Fruit fly (Drosophila melanogaster) whole organism, embryonic: ENCODE data around the gene CG17108.
A peak's percentile ranks its signal among the peaks of the same experiment; 100 is the strongest.

Experiments used
- Awh ChIP-seq: fragments of 200-800 bp; sonication (Bioruptor generic); IDR thresholded peaks from 2 replicates; pipeline ENCODE4, ENCODE4 v1.3.6; 2022; ENCODE audit warnings: missing biosample characterization, missing genetic modification characterization
- CG10209 ChIP-seq: fragments of 200-800 bp; sonication (Bioruptor generic); optimal IDR thresholded peaks from 3 replicates; lab custom pipeline; 2017; ENCODE audit warnings: missing biosample characterization, mild to moderate bottlenecking, missing genetic modification characterization, missing genetic modification reagents
- CG11085 ChIP-seq: fragments of 200-800 bp; sonication (Bioruptor generic); IDR thresholded peaks from 2 replicates; pipeline ENCODE4 v1.3.6; 2022; ENCODE audit warnings: missing biosample characterization, missing genetic modification characterization
- CG12744 ChIP-seq: fragments of 200-800 bp; sonication (Bioruptor generic); optimal IDR thresholded peaks from 2 replicates; lab custom pipeline; 2016; ENCODE audit warnings: missing biosample characterization, missing genetic modification characterization
- CG12769 ChIP-seq: fragments of 200-800 bp; sonication (Bioruptor generic); optimal IDR thresholded peaks from 2 replicates; lab custom pipeline; 2019; ENCODE audit warnings: missing biosample characterization, mild to moderate bottlenecking, missing genetic modification characterization, moderate library complexity
- CG13123 ChIP-seq: fragments of 200-800 bp; sonication (Bioruptor generic); optimal IDR thresholded peaks from 2 replicates; lab custom pipeline; 2016; ENCODE audit warnings: missing biosample characterization, missing genetic modification characterization
- CG14014 ChIP-seq: fragments of 200-800 bp; sonication (Bioruptor generic); IDR thresholded peaks from 2 replicates; pipeline ENCODE4 v1.3.6; 2022; ENCODE audit warnings: missing biosample characterization, missing genetic modification characterization
- CG14050 ChIP-seq: fragments of 200-800 bp; sonication (Bioruptor generic); IDR thresholded peaks from 3 replicates; pipeline ENCODE4 v1.3.6; 2022; ENCODE audit warnings: missing biosample characterization, missing genetic modification characterization
- CG14860 ChIP-seq: fragments of 200-800 bp; sonication (Bioruptor generic); IDR thresholded peaks from 3 replicates; pipeline ENCODE4 v1.3.6; 2022; ENCODE audit warnings: missing biosample characterization, missing genetic modification characterization; ENCODE audit not compliant: partially characterized antibody
- CG15514 ChIP-seq: fragments of 200-800 bp; sonication (Bioruptor generic); optimal IDR thresholded peaks from 3 replicates; lab custom pipeline; 2017; ENCODE audit warnings: missing biosample characterization, missing genetic modification characterization, mild to moderate bottlenecking, moderate library complexity, missing genetic modification reagents
- CG16815 ChIP-seq: fragments of 200-800 bp; sonication (Bioruptor generic); optimal IDR thresholded peaks from 3 replicates; lab custom pipeline; 2017; ENCODE audit warnings: missing biosample characterization, mild to moderate bottlenecking, missing genetic modification characterization
- CG18764 ChIP-seq: fragments of 200-800 bp; sonication (Bioruptor generic); optimal IDR thresholded peaks from 3 replicates; lab custom pipeline; 2016; ENCODE audit warnings: missing biosample characterization, missing genetic modification characterization
- CG4617 ChIP-seq: fragments of 200-800 bp; sonication (Bioruptor generic); optimal IDR thresholded peaks from 3 replicates; lab custom pipeline; 2016; ENCODE audit warnings: missing biosample characterization, missing genetic modification characterization, borderline replicate concordance
- CG4707 ChIP-seq: fragments of 200-800 bp; sonication (Bioruptor generic); optimal IDR thresholded peaks from 2 replicates; lab custom pipeline; 2018; ENCODE audit warnings: missing biosample characterization, mild to moderate bottlenecking, missing genetic modification characterization, moderate library complexity
- CG4730 ChIP-seq: fragments of 200-800 bp; sonication (Bioruptor generic); IDR thresholded peaks from 2 replicates; pipeline ENCODE4 v1.3.6; 2022; ENCODE audit warnings: missing biosample characterization, missing genetic modification characterization
- CG6791 ChIP-seq: fragments of 200-800 bp; sonication (Bioruptor generic); IDR thresholded peaks from 3 replicates; pipeline ENCODE4 v1.3.6; 2022; ENCODE audit warnings: missing biosample characterization, missing genetic modification characterization; ENCODE audit not compliant: partially characterized antibody
- CG6813 ChIP-seq: fragments of 200-800 bp; sonication (Bioruptor generic); optimal IDR thresholded peaks from 2 replicates; lab custom pipeline; 2017; ENCODE audit warnings: missing biosample characterization, missing genetic modification characterization, mild to moderate bottlenecking, moderate library complexity, missing genetic modification reagents
- CG7839 ChIP-seq: fragments of 200-800 bp; sonication (Bioruptor generic); optimal IDR thresholded peaks from 3 replicates; lab custom pipeline; 2018; ENCODE audit warnings: missing biosample characterization, mild to moderate bottlenecking, missing genetic modification characterization, moderate library complexity
- CG8290 ChIP-seq, 3 experiments: fragments of 200-800 bp; sonication (Bioruptor generic); optimal IDR thresholded peaks; 2 replicates each; lab custom pipeline; 2016 to 2019; ENCODE audit warnings: missing biosample characterization in 3 of 3, missing genetic modification characterization in 3 of 3, mild to moderate bottlenecking in 2 of 3, moderate library complexity in 1 of 3
- CG9797 ChIP-seq: fragments of 200-800 bp; sonication (Bioruptor generic); optimal IDR thresholded peaks from 3 replicates; lab custom pipeline; 2018; ENCODE audit warnings: missing biosample characterization, mild to moderate bottlenecking, missing genetic modification characterization
- Dip3 ChIP-seq: fragments of 200-800 bp; sonication (Bioruptor generic); optimal IDR thresholded peaks from 3 replicates; lab custom pipeline; 2016; ENCODE audit warnings: missing biosample characterization, missing genetic modification characterization
- Dp ChIP-seq: fragments of 200-800 bp; sonication (Bioruptor generic); optimal IDR thresholded peaks from 2 replicates; lab custom pipeline; 2018; ENCODE audit warnings: missing biosample characterization, mild to moderate bottlenecking, missing genetic modification characterization, moderate library complexity
- E2f2 ChIP-seq: fragments of 200-800 bp; sonication (Bioruptor generic); IDR thresholded peaks from 2 replicates; pipeline ENCODE4 v1.3.6; 2022; ENCODE audit warnings: missing biosample characterization, missing genetic modification characterization
- Fer1 ChIP-seq: fragments of 200-800 bp; sonication (Bioruptor generic); optimal IDR thresholded peaks from 2 replicates; lab custom pipeline; 2017; ENCODE audit warnings: missing biosample characterization, mild to moderate bottlenecking, missing genetic modification characterization
- Fer2 ChIP-seq: fragments of 200-800 bp; sonication (Bioruptor generic); optimal IDR thresholded peaks from 2 replicates; lab custom pipeline; 2018; ENCODE audit warnings: missing biosample characterization, mild to moderate bottlenecking, missing genetic modification characterization, moderate library complexity
- HLHmδ ChIP-seq: fragments of 200-800 bp; sonication (Bioruptor generic); optimal IDR thresholded peaks from 2 replicates; lab custom pipeline; 2018; ENCODE audit warnings: missing biosample characterization, mild to moderate bottlenecking, missing genetic modification characterization, moderate library complexity
- NK7.1 ChIP-seq: fragments of 200-800 bp; sonication (Bioruptor generic); optimal IDR thresholded peaks from 3 replicates; lab custom pipeline; 2016; ENCODE audit warnings: missing biosample characterization, missing genetic modification characterization
- Oli ChIP-seq: fragments of 200-800 bp; sonication (Bioruptor generic); optimal IDR thresholded peaks from 2 replicates; lab custom pipeline; 2018; ENCODE audit warnings: missing biosample characterization, mild to moderate bottlenecking, missing genetic modification characterization, moderate library complexity
- Six4 ChIP-seq: fragments of 200-800 bp; sonication (Bioruptor generic); optimal IDR thresholded peaks from 2 replicates; lab custom pipeline; 2016; ENCODE audit warnings: missing biosample characterization, missing genetic modification characterization
- Sry-β ChIP-seq: fragments of 200-800 bp; sonication (Bioruptor generic); optimal IDR thresholded peaks from 2 replicates; lab custom pipeline; 2018; ENCODE audit warnings: missing biosample characterization, mild to moderate bottlenecking, missing genetic modification characterization, moderate library complexity
- ac ChIP-seq: fragments of 200-800 bp; sonication (Bioruptor generic); optimal IDR thresholded peaks from 3 replicates; lab custom pipeline; 2017; ENCODE audit warnings: missing biosample characterization, mild to moderate bottlenecking, missing genetic modification characterization
- cad ChIP-seq: fragments of >200 bp; optimal IDR thresholded peaks from 2 replicates; lab custom pipeline; 2017; ENCODE audit warnings: missing biosample characterization, missing genetic modification characterization
- cato ChIP-seq: fragments of 200-800 bp; sonication (Bioruptor generic); optimal IDR thresholded peaks from 2 replicates; lab custom pipeline; 2016; ENCODE audit warnings: missing biosample characterization, missing genetic modification characterization, borderline replicate concordance
- caup ChIP-seq: fragments of 200-800 bp; sonication (Bioruptor generic); optimal IDR thresholded peaks from 3 replicates; lab custom pipeline; 2017; ENCODE audit warnings: missing biosample characterization, mild to moderate bottlenecking, missing genetic modification characterization, moderate library complexity; ENCODE audit not compliant: severe bottlenecking
- chinmo ChIP-seq: fragments of 200-800 bp; sonication (Bioruptor generic); IDR thresholded peaks from 4 replicates; pipeline ENCODE4 v1.3.6; 2022; ENCODE audit warnings: missing biosample characterization, missing genetic modification characterization; ENCODE audit not compliant: partially characterized antibody
- dan ChIP-seq: fragments of 200-800 bp; sonication (Bioruptor generic); IDR thresholded peaks from 2 replicates; pipeline ENCODE4 v1.3.6; 2022; ENCODE audit warnings: missing biosample characterization, missing genetic modification characterization
- dm ChIP-seq: fragments of 200-800 bp; sonication (Bioruptor generic); optimal IDR thresholded peaks from 3 replicates; lab custom pipeline; 2016; ENCODE audit warnings: missing biosample characterization, missing genetic modification characterization
- dmrt11E ChIP-seq: fragments of 200-800 bp; sonication (Bioruptor generic); optimal IDR thresholded peaks from 3 replicates; lab custom pipeline; 2018; ENCODE audit warnings: missing biosample characterization, mild to moderate bottlenecking, missing genetic modification characterization, moderate library complexity
- gce ChIP-seq: fragments of 200-800 bp; sonication (Bioruptor generic); IDR thresholded peaks from 3 replicates; pipeline ENCODE4 v1.3.6; 2022; ENCODE audit warnings: missing biosample characterization, missing genetic modification characterization
- gsb-n ChIP-seq: fragments of 200-800 bp; sonication (Bioruptor generic); optimal IDR thresholded peaks from 3 replicates; lab custom pipeline; 2018; ENCODE audit warnings: missing biosample characterization, mild to moderate bottlenecking, missing genetic modification characterization
- lmd ChIP-seq: fragments of 200-800 bp; sonication (Bioruptor generic); IDR thresholded peaks from 2 replicates; pipeline ENCODE4 v1.3.6; 2022; ENCODE audit warnings: missing biosample characterization, missing genetic modification characterization
- lola ChIP-seq, 3 experiments: fragments of >200 bp in 2 of 3; fragments of 200-800 bp in 1 of 3; sonication (Bioruptor generic) in 1 of 3; optimal IDR thresholded peaks; 2 replicates each; lab custom pipeline; 2017 to 2019; ENCODE audit warnings: missing biosample characterization in 3 of 3, missing genetic modification characterization in 3 of 3, mild to moderate bottlenecking in 1 of 3, moderate library complexity in 1 of 3
- mam ChIP-seq: fragments of 200-800 bp; sonication (Bioruptor generic); optimal IDR thresholded peaks from 3 replicates; lab custom pipeline; 2016; ENCODE audit warnings: missing biosample characterization, missing genetic modification characterization
- mld ChIP-seq: fragments of 200-800 bp; sonication (Bioruptor generic); IDR thresholded peaks from 3 replicates; pipeline ENCODE4 v1.3.6; 2022; ENCODE audit warnings: missing biosample characterization, missing genetic modification characterization; ENCODE audit not compliant: partially characterized antibody
- nau ChIP-seq: fragments of 200-800 bp; sonication (Bioruptor generic); optimal IDR thresholded peaks from 3 replicates; lab custom pipeline; 2017; ENCODE audit warnings: missing biosample characterization, mild to moderate bottlenecking, missing genetic modification characterization, missing genetic modification reagents
- prd ChIP-seq, 3 experiments: fragments of >200 bp in 2 of 3; fragments of 200-800 bp in 1 of 3; sonication (Bioruptor generic) in 1 of 3; optimal IDR thresholded peaks in 2 of 3; IDR thresholded peaks in 1 of 3; 2 replicates in 2 of 3; 3 replicates in 1 of 3; pipeline versions ENCODE4 v1.3.6 to Lab custom; 2017 to 2022; ENCODE audit warnings: missing biosample characterization in 1 of 3, missing genetic modification characterization in 1 of 3
- row ChIP-seq: fragments of 200-800 bp; sonication (Bioruptor generic); IDR thresholded peaks from 3 replicates; pipeline ENCODE4 v1.3.6; 2022; ENCODE audit warnings: missing biosample characterization, missing genetic modification characterization
- sisA ChIP-seq: fragments of 200-800 bp; sonication (Bioruptor generic); IDR thresholded peaks from 2 replicates; pipeline ENCODE4 v1.3.6; 2022; ENCODE audit warnings: missing biosample characterization, missing genetic modification characterization
- sna ChIP-seq: fragments of 200-800 bp; sonication (Bioruptor generic); IDR thresholded peaks from 2 replicates; pipeline ENCODE4 v1.3.6; 2022; ENCODE audit warnings: missing biosample characterization, missing genetic modification characterization; ENCODE audit not compliant: partially characterized antibody

CG17108 gene

dm6 chr2L:10685666-10686065 lies 8.2 kb downstream of the CG17108 start (continued):
- TF ChIP-seq CG18764 (GFP tag; lab: Kevin White, UChicago) (no peak), chinmo (GFP tag; lab: Robert Waterston, UW) (no peak), sisA (peak; percentile 26; the same call in 1 of the 2 replicates), mld (GFP tag; lab: Robert Waterston, UW) (no peak), CG12769 (tag; lab: Kevin White, UChicago) (no peak), dmrt11E (tag; lab: Kevin White, UChicago) (no peak), CG8290 (GFP tag; optimal IDR thresholded peaks at IDR 0.05; lab: Kevin White, UChicago) (peak; percentile 13), CG8290 (tag; optimal IDR thresholded peaks at IDR 0.05; lab: Kevin White, UChicago) (peak in 1 of 2 experiments; percentile 16), CG13123 (no peak), ac (GFP tag; lab: Kevin White, UChicago) (no peak), CG6791 (GFP tag; lab: Robert Waterston, UW) (no peak), NK7.1 (GFP tag; lab: Kevin White, UChicago) (no peak), Oli (no peak), nau (GFP tag; lab: Kevin White, UChicago) (no peak), Fer2 (tag; lab: Kevin White, UChicago) (no peak), lmd (peak; percentile 14; the same call in 1 of the 2 replicates), caup (GFP tag; lab: Kevin White, UChicago) (no peak), CG14014 (no peak), CG12744 (GFP tag; lab: Kevin White, UChicago) (no peak), row (GFP tag; lab: Robert Waterston, UW) (peak; percentile 42; the same call in 2 of the 3 replicates), cad (GFP tag; lab: Kevin White, UChicago) (no peak), E2f2 (GFP tag; lab: Robert Waterston, UW) (no peak), CG10209 (GFP tag; lab: Kevin White, UChicago) (peak; percentile 5), sna (GFP tag; lab: Robert Waterston, UW) (no peak), CG11085 (GFP tag; lab: Robert Waterston, UW) (no peak), CG14050 (GFP tag; lab: Robert Waterston, UW) (no peak), cato (GFP tag; lab: Kevin White, UChicago) (no peak), Dip3 (GFP tag; lab: Kevin White, UChicago) (no peak), CG4617 (GFP tag; lab: Kevin White, UChicago) (no peak), lola (GFP tag; optimal IDR thresholded peaks at IDR 0.05; lab: Kevin White, UChicago) (no peak), mam (no peak), gce (GFP tag; lab: Robert Waterston, UW) (no peak), CG4707 (no peak), Sry-β (no peak), CG14860 (GFP tag; lab: Robert Waterston, UW) (no peak), dm (GFP tag; lab: Kevin White, UChicago) (no peak), CG4730 (no peak), Dp (GFP tag; lab: Kevin White, UChicago) (no peak), Fer1 (no peak), CG16815 (GFP tag; lab: Kevin White, UChicago) (no peak), Awh (GFP tag; lab: Robert Waterston, UW) (no peak), Six4 (no peak), dan (GFP tag; lab: Robert Waterston, UW) (no peak), prd (optimal IDR thresholded peaks at IDR 0.05; lab: Kevin White, UChicago) (no peak), prd (GFP tag; IDR thresholded peaks at IDR 0.05; lab: Robert Waterston, UW) (0 out of 3 replicates have a peak, but pooled peaks have one; percentile 13), CG7839 (tag; lab: Kevin White, UChicago) (peak; percentile 26), CG9797 (GFP tag; lab: Kevin White, UChicago) (no peak), CG6813 (no peak), CG15514 (GFP tag; lab: Kevin White, UChicago) (peak; percentile 6), HLHmδ (GFP tag; lab: Kevin White, UChicago) (no peak), gsb-n (tag; lab: Kevin White, UChicago) (no peak)
